Worm (Caenorhabditis elegans) whole organism, L2 larva: ENCODE measurements around the gene F53F4.7.

Experiments
- C34F6.9 ChIP-seq: fragments of 150-350 bp; optimal IDR thresholded peaks from 2 replicates; lab custom pipeline; 2014; ENCODE audit warnings: missing biosample characterization, missing genetic modification characterization
- F13H6.1 ChIP-seq: sonication (generic microtip); optimal IDR thresholded peaks from 2 replicates; lab custom pipeline; 2016; ENCODE audit warnings: missing genetic modification characterization, missing compliant biosample characterization
- R02D3.7 ChIP-seq: fragments of 150-350 bp; optimal IDR thresholded peaks from 2 replicates; lab custom pipeline; 2014; ENCODE audit warnings: missing biosample characterization, missing genetic modification characterization
- Y55F3AM.14 ChIP-seq: fragments of 200-800 bp; sonication (Bioruptor generic); optimal IDR thresholded peaks from 2 replicates; lab custom pipeline; 2018; ENCODE audit warnings: mild to moderate bottlenecking, missing genetic modification characterization, missing compliant biosample characterization
- ZK546.5 ChIP-seq: sonication (generic microtip); optimal IDR thresholded peaks from 2 replicates; lab custom pipeline; 2017; ENCODE audit warnings: missing biosample characterization, missing genetic modification characterization
- alr-1 ChIP-seq: fragments of 150-350 bp; optimal IDR thresholded peaks from 2 replicates; lab custom pipeline; 2014; ENCODE audit warnings: missing biosample characterization, missing genetic modification characterization
- aly-2 ChIP-seq: fragments of 150-350 bp; optimal IDR thresholded peaks from 2 replicates; lab custom pipeline; 2014; ENCODE audit warnings: missing biosample characterization, missing genetic modification characterization
- ama-1 ChIP-seq: fragments of 150-350 bp; optimal IDR thresholded peaks from 2 replicates; lab custom pipeline; 2018; ENCODE audit warnings: inconsistent platforms
- blmp-1 ChIP-seq: sonication (generic microtip); optimal IDR thresholded peaks from 2 replicates; lab custom pipeline; 2017; ENCODE audit warnings: missing genetic modification characterization, mild to moderate bottlenecking, missing compliant biosample characterization, antibody characterized with exemption, moderate library complexity; ENCODE audit not compliant: insufficient read depth
- ceh-16 ChIP-seq: fragments of 150-350 bp; optimal IDR thresholded peaks from 2 replicates; lab custom pipeline; 2014; ENCODE audit warnings: missing biosample characterization, missing genetic modification characterization
- ceh-82 ChIP-seq: fragments of 150-350 bp; optimal IDR thresholded peaks from 2 replicates; lab custom pipeline; 2014; ENCODE audit warnings: missing biosample characterization, missing genetic modification characterization
- crh-2 ChIP-seq: sonication (generic microtip); optimal IDR thresholded peaks from 2 replicates; lab custom pipeline; 2017; ENCODE audit warnings: missing biosample characterization, missing genetic modification characterization
- egl-27 ChIP-seq: sonication (generic microtip); optimal IDR thresholded peaks from 3 replicates; lab custom pipeline; 2017; ENCODE audit warnings: missing biosample characterization, missing genetic modification reagents, missing genetic modification characterization
- elt-1 ChIP-seq: fragments of 150-350 bp; optimal IDR thresholded peaks from 2 replicates; lab custom pipeline; 2014; ENCODE audit warnings: missing biosample characterization, missing genetic modification characterization
- elt-3 ChIP-seq: sonication (generic microtip); optimal IDR thresholded peaks from 2 replicates; lab custom pipeline; 2017; ENCODE audit warnings: missing biosample characterization, missing genetic modification characterization
- fos-1 ChIP-seq: fragments of 150-350 bp; optimal IDR thresholded peaks from 2 replicates; lab custom pipeline; 2014; ENCODE audit warnings: missing biosample characterization, missing genetic modification characterization
- gmeb-1 ChIP-seq: fragments of 150-350 bp; optimal IDR thresholded peaks from 2 replicates; lab custom pipeline; 2014; ENCODE audit warnings: missing biosample characterization, missing genetic modification characterization
- lin-11 ChIP-seq: fragments of 150-350 bp; sonication (generic microtip); optimal IDR thresholded peaks from 2 replicates; lab custom pipeline; 2014; ENCODE audit warnings: missing biosample characterization, missing genetic modification characterization, inconsistent platforms, mixed read lengths
- lin-13 ChIP-seq: fragments of 150-350 bp; optimal IDR thresholded peaks from 2 replicates; lab custom pipeline; 2014; ENCODE audit warnings: missing biosample characterization, missing genetic modification reagents, missing genetic modification characterization
- lin-39 ChIP-seq: fragments of 150-350 bp; optimal IDR thresholded peaks from 2 replicates; lab custom pipeline; 2014; ENCODE audit warnings: missing biosample characterization, missing genetic modification reagents, missing genetic modification characterization
- lsy-2 ChIP-seq, 2 experiments: fragments of 150-350 bp in 1 of 2; sonication (generic microtip) in 1 of 2; optimal IDR thresholded peaks; 2 replicates each; lab custom pipeline; 2014 to 2017; ENCODE audit warnings: missing biosample characterization in 2 of 2, missing genetic modification characterization in 2 of 2
- mab-5 ChIP-seq: fragments of 150-350 bp; optimal IDR thresholded peaks from 2 replicates; lab custom pipeline; 2014; ENCODE audit warnings: missing biosample characterization, missing genetic modification characterization
- mbf-1 ChIP-seq: sonication (generic microtip); optimal IDR thresholded peaks from 2 replicates; lab custom pipeline; 2017; ENCODE audit warnings: missing biosample characterization, missing genetic modification characterization
- mdl-1 ChIP-seq, 2 experiments: fragments of 150-350 bp in 1 of 2; sonication (generic microtip) in 1 of 2; optimal IDR thresholded peaks; 2 replicates each; lab custom pipeline; 2017; ENCODE audit warnings: missing biosample characterization in 2 of 2, missing genetic modification characterization in 2 of 2
- nhr-10 ChIP-seq: sonication (generic microtip); optimal IDR thresholded peaks from 2 replicates; lab custom pipeline; 2017; ENCODE audit warnings: missing biosample characterization, missing genetic modification characterization
- nhr-12 ChIP-seq: fragments of 150-350 bp; optimal IDR thresholded peaks from 2 replicates; lab custom pipeline; 2014; ENCODE audit warnings: missing biosample characterization, missing genetic modification characterization
- nhr-21 ChIP-seq: fragments of 150-350 bp; optimal IDR thresholded peaks from 2 replicates; lab custom pipeline; 2014; ENCODE audit warnings: missing biosample characterization, missing genetic modification characterization
- nhr-23 ChIP-seq: fragments of 150-350 bp; optimal IDR thresholded peaks from 2 replicates; lab custom pipeline; 2014; ENCODE audit warnings: missing biosample characterization, missing genetic modification reagents, missing genetic modification characterization
- nhr-237 ChIP-seq: fragments of 150-350 bp; optimal IDR thresholded peaks from 2 replicates; lab custom pipeline; 2014; ENCODE audit warnings: missing biosample characterization, missing genetic modification characterization
- nhr-25 ChIP-seq: fragments of 150-350 bp; sonication (generic microtip); optimal IDR thresholded peaks from 3 replicates; lab custom pipeline; 2014; ENCODE audit warnings: missing biosample characterization, missing genetic modification characterization
- nhr-6 ChIP-seq: fragments of 150-350 bp; optimal IDR thresholded peaks from 2 replicates; lab custom pipeline; 2014; ENCODE audit warnings: missing biosample characterization, missing genetic modification characterization
- nhr-77 ChIP-seq: fragments of 150-350 bp; optimal IDR thresholded peaks from 2 replicates; lab custom pipeline; 2014; ENCODE audit warnings: missing biosample characterization, missing genetic modification characterization
- skn-1 ChIP-seq: sonication (generic microtip); optimal IDR thresholded peaks from 2 replicates; lab custom pipeline; 2017; ENCODE audit warnings: missing biosample characterization, missing genetic modification characterization
- sma-3 ChIP-seq: sonication (generic microtip); optimal IDR thresholded peaks from 2 replicates; lab custom pipeline; 2016; ENCODE audit warnings: missing genetic modification reagents, missing genetic modification characterization, missing compliant biosample characterization
- sma-9 ChIP-seq, 2 experiments: fragments of 150-350 bp in 1 of 2; sonication (generic microtip) in 1 of 2; optimal IDR thresholded peaks; 2 replicates each; lab custom pipeline; 2014 to 2016; ENCODE audit warnings: missing genetic modification characterization in 2 of 2, mild to moderate bottlenecking in 1 of 2, missing biosample characterization in 1 of 2, missing compliant biosample characterization in 1 of 2, missing genetic modification reagents in 1 of 2, moderate library complexity in 1 of 2
- snpc-4 ChIP-seq: fragments of 150-350 bp; optimal IDR thresholded peaks from 2 replicates; lab custom pipeline; 2014; ENCODE audit warnings: missing biosample characterization, missing genetic modification characterization
- unc-39 ChIP-seq: fragments of 150-350 bp; optimal IDR thresholded peaks from 2 replicates; lab custom pipeline; 2014; ENCODE audit warnings: missing biosample characterization, missing genetic modification characterization
- unc-62 ChIP-seq: fragments of 150-350 bp; optimal IDR thresholded peaks from 2 replicates; lab custom pipeline; 2014; ENCODE audit warnings: missing biosample characterization, missing genetic modification reagents, missing genetic modification characterization
- zag-1 ChIP-seq: fragments of 150-350 bp; optimal IDR thresholded peaks from 2 replicates; lab custom pipeline; 2014; ENCODE audit warnings: missing biosample characterization, missing genetic modification characterization
- ztf-1 ChIP-seq: fragments of 200-800 bp; sonication (Bioruptor generic); conservative IDR thresholded peaks from 2 replicates; pipeline ENCODE4 v1.3.6; 2022; ENCODE audit warnings: missing genetic modification characterization, missing compliant biosample characterization
- ztf-11 ChIP-seq: sonication (generic microtip); optimal IDR thresholded peaks from 2 replicates; lab custom pipeline; 2017; ENCODE audit warnings: missing biosample characterization, missing genetic modification characterization
- ztf-4 ChIP-seq: fragments of 150-350 bp; optimal IDR thresholded peaks from 2 replicates; lab custom pipeline; 2014; ENCODE audit warnings: missing biosample characterization, missing genetic modification characterization

Gene F53F4.7

DNA sequence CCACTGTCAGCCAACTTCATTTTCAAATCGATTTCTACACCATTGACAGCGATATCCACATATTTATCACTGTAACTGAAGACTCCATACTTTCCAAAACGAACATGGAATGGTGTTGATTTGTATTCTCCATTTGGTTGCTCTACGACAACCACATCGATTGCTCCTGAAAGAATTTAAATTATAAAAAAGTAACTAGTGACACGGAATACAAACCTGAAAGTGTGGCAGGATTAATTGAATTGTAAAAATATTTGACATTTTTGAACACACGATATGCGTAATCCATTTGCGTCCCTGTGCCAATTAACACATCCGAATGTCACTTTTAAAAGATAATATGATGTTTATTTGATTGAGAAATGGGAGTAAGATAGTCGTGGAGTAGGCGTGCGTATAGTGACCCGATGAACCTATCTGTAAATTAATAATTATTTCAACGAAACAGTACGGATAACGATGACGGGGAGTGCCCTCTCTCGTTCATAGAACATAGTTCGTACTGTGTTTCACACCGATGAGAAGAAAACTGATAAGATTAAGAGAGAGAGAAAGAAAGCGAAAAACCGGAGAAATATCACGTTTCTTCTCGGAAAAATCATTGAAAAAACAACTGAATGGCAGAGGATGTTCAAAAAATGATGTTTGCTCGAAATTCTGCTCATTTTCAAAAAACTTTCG is 40.1 kb upstream of the F53F4.7 start, which contains the start of gene lpin-1:
lpin-1 (minus strand) TSS at position 417 of the 681 bp plus-strand sequence.
- TF ChIP-seq snpc-4 (tag; lab: Kevin White, UChicago) = no peak
- TF ChIP-seq nhr-6 = no peak
- peak; percentile 9 for TF ChIP-seq F13H6.1
- TF ChIP-seq elt-1 (tag; lab: Kevin White, UChicago) = no peak
- TF ChIP-seq ama-1 (lab: Kevin White, UChicago) = peak; percentile 39
- peak; percentile 52 for TF ChIP-seq nhr-21 (tag; lab: Kevin White, UChicago)
- TF ChIP-seq lin-39 = no peak
- peak; percentile 63 for TF ChIP-seq sma-9 (GFP tag; optimal IDR thresholded peaks at IDR 0.05; lab: Kevin White, UChicago)
- no peak for TF ChIP-seq sma-9 (tag; optimal IDR thresholded peaks at IDR 0.05; lab: Kevin White, UChicago)
- TF ChIP-seq nhr-10 (tag; lab: Kevin White, UChicago) = no peak
- peak; percentile 45 for TF ChIP-seq sma-3 (GFP tag; lab: Kevin White, UChicago)
- no peak for TF ChIP-seq gmeb-1 (tag; lab: Kevin White, UChicago)
- no peak for TF ChIP-seq nhr-237
- no peak for TF ChIP-seq elt-3
- peak; percentile 39 for TF ChIP-seq blmp-1 (tag; lab: Kevin White, UChicago)
- no peak for TF ChIP-seq ceh-16 (tag; lab: Kevin White, UChicago)
- no peak for TF ChIP-seq lin-11
- TF ChIP-seq fos-1 = peak; percentile 63
- no peak for TF ChIP-seq skn-1 (tag; lab: Kevin White, UChicago)
- TF ChIP-seq ztf-1 (GFP tag; lab: Robert Waterston, UW) = no peak
- no peak for TF ChIP-seq egl-27 (tag; lab: Kevin White, UChicago)

DNA sequence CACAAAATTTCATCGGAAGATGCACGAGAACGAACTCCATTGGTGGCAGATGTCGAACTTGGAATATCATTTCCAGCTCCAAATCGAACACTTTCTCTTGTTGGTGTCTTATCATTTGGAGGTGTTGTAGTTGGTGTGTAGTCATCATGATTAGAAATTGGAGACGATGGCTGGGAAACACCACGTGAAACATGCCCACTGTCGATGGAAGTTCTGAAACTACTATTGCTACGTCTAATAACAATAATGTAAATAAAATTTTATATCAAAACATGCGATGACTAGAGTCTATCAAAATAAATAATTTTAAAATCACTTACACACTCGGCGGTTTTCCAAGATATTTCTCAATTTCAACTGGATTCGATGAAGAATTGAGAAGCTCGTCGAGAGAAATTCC is 38.6 kb upstream of the F53F4.7 start:
- TF ChIP-seq ceh-16 (tag; lab: Kevin White, UChicago) = no peak
- TF ChIP-seq elt-1 (tag; lab: Kevin White, UChicago) = no peak

DNA sequence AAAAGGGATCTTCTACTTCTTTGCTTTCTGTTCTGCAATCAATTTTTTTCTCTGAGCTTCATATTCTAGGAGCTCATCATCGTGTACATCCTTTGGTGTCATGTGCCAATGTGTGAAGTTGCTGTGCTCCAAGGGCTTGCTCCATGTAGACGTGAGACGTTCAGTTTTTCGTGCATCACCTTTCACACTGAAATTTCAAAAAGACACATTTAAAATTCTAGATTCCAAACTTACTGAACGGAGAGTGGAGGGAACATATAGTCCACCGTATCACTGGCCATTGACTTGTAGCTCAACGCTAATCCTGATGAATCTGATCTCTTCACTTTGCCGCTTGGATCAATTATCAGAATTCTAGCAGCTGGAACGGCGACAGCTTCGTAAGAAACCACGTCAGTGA is 37.0 kb upstream of the F53F4.7 start:
- TF ChIP-seq lsy-2 (tag; optimal IDR thresholded peaks at IDR 0.05; lab: Kevin White, UChicago) = no peak
- TF ChIP-seq skn-1 (tag; lab: Kevin White, UChicago) = no peak
- TF ChIP-seq R02D3.7 (tag; lab: Kevin White, UChicago) = no peak
- no peak for TF ChIP-seq crh-2
- TF ChIP-seq nhr-77 = no peak
- TF ChIP-seq alr-1 (tag; lab: Kevin White, UChicago) = no peak
- TF ChIP-seq mdl-1 (tag; optimal IDR thresholded peaks at IDR 0.05; lab: Kevin White, UChicago) = no peak
- TF ChIP-seq unc-39 (tag; lab: Kevin White, UChicago) = no peak
- TF ChIP-seq ceh-16 (tag; lab: Kevin White, UChicago) = no peak
- no peak for TF ChIP-seq unc-62
- TF ChIP-seq ztf-1 (GFP tag; lab: Robert Waterston, UW) = no peak
- no peak for TF ChIP-seq lin-13 (GFP tag; lab: Kevin White, UChicago)
- no peak for TF ChIP-seq aly-2
- TF ChIP-seq ztf-4 (tag; lab: Kevin White, UChicago) = no peak
- TF ChIP-seq nhr-21 (tag; lab: Kevin White, UChicago) = no peak
- TF ChIP-seq nhr-12 (tag; lab: Kevin White, UChicago) = no peak

DNA sequence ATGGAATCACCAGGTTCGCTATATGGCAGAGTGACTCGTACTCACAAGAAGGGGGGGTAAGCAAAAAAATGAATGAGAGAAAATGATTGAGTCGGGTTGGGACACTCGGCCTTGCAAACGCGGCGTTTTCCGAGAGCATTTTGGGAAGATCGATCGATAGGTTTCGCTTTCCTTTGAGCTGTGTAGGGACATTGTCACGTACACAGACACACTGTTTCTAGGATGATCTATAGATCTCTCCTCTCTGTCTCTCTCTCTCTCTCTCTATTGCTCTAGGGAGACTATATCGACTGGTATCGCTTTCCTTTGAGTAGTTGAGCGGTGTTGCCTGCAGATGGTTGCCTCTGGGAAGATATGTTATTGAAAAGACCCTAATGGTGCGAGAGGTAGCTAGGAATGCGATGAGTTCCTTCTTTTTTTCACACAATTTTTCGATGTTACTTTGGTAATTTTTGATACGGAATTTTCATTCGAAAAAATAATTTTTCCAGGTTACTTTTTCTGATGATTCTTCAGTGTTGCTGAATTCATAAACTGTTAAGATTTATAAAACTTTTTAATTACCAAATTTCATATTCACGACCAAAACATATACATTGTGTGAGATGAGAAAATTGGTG is 36.1 kb upstream of the F53F4.7 start, which contains the start of gene H37A05.4:
H37A05.4 (minus strand) TSS at position 51 of the 620 bp plus-strand sequence.
- TF ChIP-seq snpc-4 (tag; lab: Kevin White, UChicago) (no peak), sma-9 (GFP tag; optimal IDR thresholded peaks at IDR 0.05; lab: Kevin White, UChicago) (no peak), sma-9 (tag; optimal IDR thresholded peaks at IDR 0.05; lab: Kevin White, UChicago) (no peak), lin-13 (GFP tag; lab: Kevin White, UChicago) (peak; percentile 8), nhr-23 (tag; lab: Kevin White, UChicago) (no peak), nhr-10 (tag; lab: Kevin White, UChicago) (no peak), nhr-12 (tag; lab: Kevin White, UChicago) (no peak), lin-11 (no peak), ZK546.5 (tag; lab: Kevin White, UChicago) (no peak), nhr-237 (no peak), unc-62 (no peak), crh-2 (no peak), C34F6.9 (tag; lab: Kevin White, UChicago) (no peak), nhr-25 (tag; lab: Kevin White, UChicago) (peak; percentile 53), egl-27 (tag; lab: Kevin White, UChicago) (no peak), ztf-11 (tag; lab: Kevin White, UChicago) (no peak), R02D3.7 (tag; lab: Kevin White, UChicago) (no peak), ceh-82 (tag; lab: Kevin White, UChicago) (no peak), aly-2 (no peak), Y55F3AM.14 (GFP tag; lab: Kevin White, UChicago) (peak; percentile 10), nhr-6 (no peak), fos-1 (no peak), ama-1 (lab: Kevin White, UChicago) (peak; percentile 22), ztf-1 (GFP tag; lab: Robert Waterston, UW) (0 out of 2 replicates have a peak, but pooled peaks have one; percentile 20), skn-1 (tag; lab: Kevin White, UChicago) (no peak), mbf-1 (no peak), nhr-77 (no peak), elt-3 (no peak), alr-1 (tag; lab: Kevin White, UChicago) (no peak), unc-39 (tag; lab: Kevin White, UChicago) (no peak), mdl-1 (tag; optimal IDR thresholded peaks at IDR 0.05; lab: Kevin White, UChicago) (no peak), mab-5 (no peak), zag-1 (tag; lab: Kevin White, UChicago) (no peak)
